ENCODE assay signal across 7 worm cellular contexts in the genomic region with DNA sequence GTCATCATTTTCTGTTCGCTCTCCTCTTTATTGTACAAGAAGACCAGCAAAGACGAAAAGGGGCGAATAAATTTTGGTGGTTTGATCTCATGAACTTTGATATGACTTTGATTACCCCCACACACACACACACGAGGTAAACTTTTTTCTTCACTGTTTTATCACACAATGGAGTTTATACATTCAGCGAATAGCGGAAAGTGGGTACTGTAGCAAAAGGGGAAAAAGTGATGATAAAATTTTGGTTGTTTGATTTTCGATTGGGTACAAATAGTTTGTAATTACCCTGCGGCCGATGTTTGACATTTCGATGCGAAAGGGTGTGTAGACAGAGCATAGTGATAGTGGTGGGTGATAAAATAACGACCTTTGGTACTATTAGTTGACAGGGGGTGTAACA.
TF ChIP-seq lines count a peak whose summit lies in the region.

No protein-coding gene starts in this region.

TF ChIP-seq in whole organism, L1 larva, 84 proteins besides CTCF, POLR2A, EP300 and RAD21 (continues in another document):
- TF ChIP-seq ceh-8 (GFP tag; optimal IDR thresholded peaks at IDR 0.05; lab: Kevin White, UChicago) (no peak), nhr-237 (tag; optimal IDR thresholded peaks at IDR 0.05; lab: Kevin White, UChicago) (peak; percentile 31), C04F5.9 (tag; optimal IDR thresholded peaks at IDR 0.05; lab: Kevin White, UChicago) (no peak), xbp-1 (tag; optimal IDR thresholded peaks at IDR 0.05; lab: Kevin White, UChicago) (peak; percentile 34), nhr-12 (tag; optimal IDR thresholded peaks at IDR 0.05; lab: Kevin White, UChicago) (no peak), irx-1 (tag; optimal IDR thresholded peaks at IDR 0.05; lab: Kevin White, UChicago) (peak; percentile 65), grh-1 (GFP tag; IDR thresholded peaks at IDR 0.05; lab: Robert Waterston, UW) (peak; percentile 80), tbx-2 (tag; optimal IDR thresholded peaks at IDR 0.05; lab: Kevin White, UChicago) (peak; percentile 86), fos-1 (tag; optimal IDR thresholded peaks at IDR 0.05; lab: Kevin White, UChicago) (peak; percentile 59), lin-35 (GFP tag; optimal IDR thresholded peaks at IDR 0.05; lab: Kevin White, UChicago) (peak in 1 of 2 experiments; percentile 83), ztf-4 (tag; optimal IDR thresholded peaks at IDR 0.05; lab: Kevin White, UChicago) (peak; percentile 71), elt-2 (tag; optimal IDR thresholded peaks at IDR 0.05; lab: Kevin White, UChicago) (peak; percentile 99)

TF ChIP-seq in whole organism, L2 larva, 48 proteins besides CTCF, POLR2A, EP300 and RAD21 (continues in another document):
- TF ChIP-seq alr-1 (tag; optimal IDR thresholded peaks at IDR 0.05; lab: Kevin White, UChicago) (no peak), elt-3 (tag; optimal IDR thresholded peaks at IDR 0.05; lab: Kevin White, UChicago) (no peak), nhr-77 (tag; optimal IDR thresholded peaks at IDR 0.05; lab: Kevin White, UChicago) (peak; percentile 5), nhr-11 (tag; optimal IDR thresholded peaks at IDR 0.05; lab: Kevin White, UChicago) (no peak), unc-55 (GFP tag; optimal IDR thresholded peaks at IDR 0.05; lab: Kevin White, UChicago) (no peak), mbf-1 (tag; optimal IDR thresholded peaks at IDR 0.05; lab: Kevin White, UChicago) (no peak), nhr-129 (tag; optimal IDR thresholded peaks at IDR 0.05; lab: Kevin White, UChicago) (peak; percentile 93), F13H6.1 (tag; optimal IDR thresholded peaks at IDR 0.05; lab: Kevin White, UChicago) (peak; percentile 94), Y55F3AM.14 (GFP tag; optimal IDR thresholded peaks at IDR 0.05; lab: Kevin White, UChicago) (peak; percentile 91), mdl-1 (tag; optimal IDR thresholded peaks at IDR 0.05; lab: Kevin White, UChicago) (peak; percentile 78 to 92), skn-1 (tag; optimal IDR thresholded peaks at IDR 0.05; lab: Kevin White, UChicago) (peak; percentile 83), snpc-4 (tag; optimal IDR thresholded peaks at IDR 0.05; lab: Kevin White, UChicago) (no peak), ztf-1 (GFP tag; conservative IDR thresholded peaks at IDR 0.05; lab: Robert Waterston, UW) (no peak)

TF ChIP-seq in whole organism, L3 larva, 47 proteins besides CTCF, POLR2A, EP300 and RAD21 (continues in another document):
- TF ChIP-seq hmg-11 (tag; optimal IDR thresholded peaks at IDR 0.05; lab: Kevin White, UChicago) (no peak), fkh-2 (tag; optimal IDR thresholded peaks at IDR 0.05; lab: Kevin White, UChicago) (no peak), ceh-16 (tag; optimal IDR thresholded peaks at IDR 0.05; lab: Kevin White, UChicago) (no peak), nhr-77 (tag; optimal IDR thresholded peaks at IDR 0.05; lab: Kevin White, UChicago) (no peak), nhr-28 (tag; optimal IDR thresholded peaks at IDR 0.05; lab: Kevin White, UChicago) (peak; percentile 84), ZK546.5 (tag; optimal IDR thresholded peaks at IDR 0.05; lab: Kevin White, UChicago) (no peak), fos-1 (tag; optimal IDR thresholded peaks at IDR 0.05; lab: Kevin White, UChicago) (peak; percentile 83), daf-12 (tag; optimal IDR thresholded peaks at IDR 0.05; lab: Kevin White, UChicago) (no peak), R02D3.7 (tag; optimal IDR thresholded peaks at IDR 0.05; lab: Kevin White, UChicago) (peak; percentile 67), unc-62 (GFP tag; optimal IDR thresholded peaks at IDR 0.05; lab: Kevin White, UChicago) (peak; percentile 39), skn-1 (tag; optimal IDR thresholded peaks at IDR 0.05; lab: Kevin White, UChicago) (peak; percentile 94), nhr-43 (tag; optimal IDR thresholded peaks at IDR 0.05; lab: Kevin White, UChicago; ENCODE audit: poor library complexity, severe bottlenecking) (peak; percentile 95), pqm-1 (tag; optimal IDR thresholded peaks at IDR 0.05; lab: Kevin White, UChicago) (peak; percentile 100)

TF ChIP-seq in whole organism, L4 larva, 104 proteins besides CTCF, POLR2A, EP300 and RAD21 (continues in another document):
- TF ChIP-seq nhr-48 (tag; optimal IDR thresholded peaks at IDR 0.05; lab: Kevin White, UChicago): peak; percentile 99
- TF ChIP-seq zfp-2 (tag; optimal IDR thresholded peaks at IDR 0.05; lab: Kevin White, UChicago): no peak
- no peak for TF ChIP-seq F44E2.7 (GFP tag; IDR thresholded peaks at IDR 0.05; lab: Robert Waterston, UW)
- peak; percentile 97 for TF ChIP-seq nhr-77 (tag; optimal IDR thresholded peaks at IDR 0.05; lab: Kevin White, UChicago)
- no peak for TF ChIP-seq F26F4.8 (GFP tag; conservative IDR thresholded peaks at IDR 0.05; lab: Robert Waterston, UW)
- peak; percentile 99 for TF ChIP-seq nhr-28 (tag; optimal IDR thresholded peaks at IDR 0.05; lab: Kevin White, UChicago)
- TF ChIP-seq hlh-11 (tag; optimal IDR thresholded peaks at IDR 0.05; lab: Kevin White, UChicago): peak; percentile 99
- no peak for TF ChIP-seq ama-1 (optimal IDR thresholded peaks at IDR 0.05; lab: Kevin White, UChicago)
- no peak for TF ChIP-seq F49E8.2 (tag; optimal IDR thresholded peaks at IDR 0.05; lab: Kevin White, UChicago; ENCODE audit: borderline replicate concordance)
- no peak for TF ChIP-seq F10B5.3 (tag; optimal IDR thresholded peaks at IDR 0.05; lab: Kevin White, UChicago)
- TF ChIP-seq php-3 (GFP tag; IDR thresholded peaks at IDR 0.05; lab: Robert Waterston, UW): peak; percentile 98
- TF ChIP-seq dmd-6 (GFP tag; IDR thresholded peaks at IDR 0.05; lab: Robert Waterston, UW): peak; percentile 100
- no peak for TF ChIP-seq lin-29 (GFP tag; IDR thresholded peaks at IDR 0.05; lab: Robert Waterston, UW)
- TF ChIP-seq ceh-44 (GFP tag; IDR thresholded peaks at IDR 0.05; lab: Robert Waterston, UW): no peak

TF ChIP-seq in whole organism, late embryonic, 69 proteins besides CTCF, POLR2A, EP300 and RAD21:
- TF ChIP-seq ets-4 (tag; optimal IDR thresholded peaks at IDR 0.05; lab: Kevin White, UChicago) (no peak), elt-2 (tag; optimal IDR thresholded peaks at IDR 0.05; lab: Kevin White, UChicago) (peak; percentile 95), nfya-1 (tag; optimal IDR thresholded peaks at IDR 0.05; lab: Kevin White, UChicago) (peak; percentile 41), dve-1 (tag; optimal IDR thresholded peaks at IDR 0.05; lab: Kevin White, UChicago) (peak; percentile 48), pqm-1 (tag; optimal IDR thresholded peaks at IDR 0.05; lab: Kevin White, UChicago) (peak; percentile 94)

TF ChIP-seq in whole organism, mixed stage, embryonic, 35 proteins besides CTCF, POLR2A, EP300 and RAD21:
- TF ChIP-seq sem-2 (GFP tag; optimal IDR thresholded peaks at IDR 0.05; lab: Kevin White, UChicago): no peak
- TF ChIP-seq ztf-11 (tag; optimal IDR thresholded peaks at IDR 0.05; lab: Kevin White, UChicago): no peak
- TF ChIP-seq elt-3 (tag; optimal IDR thresholded peaks at IDR 0.05; lab: Kevin White, UChicago): peak; percentile 43
- TF ChIP-seq nhr-237 (tag; optimal IDR thresholded peaks at IDR 0.05; lab: Kevin White, UChicago): peak; percentile 11
- peak; percentile 26 for TF ChIP-seq lsy-2 (tag; optimal IDR thresholded peaks at IDR 0.05; lab: Kevin White, UChicago)
- no peak for TF ChIP-seq sptf-1 (tag; optimal IDR thresholded peaks at IDR 0.05; lab: Kevin White, UChicago)
TF ChIP-seq in whole organism, mixed stage, embryonic: peak in this region for 3.

TF ChIP-seq in whole organism, young adult, 124 proteins besides CTCF, POLR2A, EP300 and RAD21 (continues in another document):
- TF ChIP-seq B0261.1 (tag; optimal IDR thresholded peaks at IDR 0.05; lab: Kevin White, UChicago) (no peak), ceh-27 (GFP tag; optimal IDR thresholded peaks at IDR 0.05; lab: Kevin White, UChicago) (no peak), F10E7.11 (tag; optimal IDR thresholded peaks at IDR 0.05; lab: Kevin White, UChicago) (no peak), F39B2.1 (GFP tag; IDR thresholded peaks at IDR 0.05; lab: Robert Waterston, UW) (no peak), tbp1 (GFP tag; optimal IDR thresholded peaks at IDR 0.05; lab: Kevin White, UChicago) (peak; percentile 46), B0336.3 (GFP tag; IDR thresholded peaks at IDR 0.05; lab: Robert Waterston, UW) (no peak; the same call in 1 of the 2 replicates), ztf-6 (GFP tag; IDR thresholded peaks at IDR 0.05; lab: Robert Waterston, UW) (no peak), Y79H2A.3 (GFP tag; conservative IDR thresholded peaks at IDR 0.05; lab: Robert Waterston, UW) (no peak), madf-3 (GFP tag; IDR thresholded peaks at IDR 0.05; lab: Robert Waterston, UW) (no peak), B0019.2 (GFP tag; conservative IDR thresholded peaks at IDR 0.05; lab: Robert Waterston, UW) (no peak), chd-7 (tag; optimal IDR thresholded peaks at IDR 0.05; lab: Kevin White, UChicago) (no peak), ceh-58 (GFP tag; IDR thresholded peaks at IDR 0.05; lab: Robert Waterston, UW) (no peak), mxl-1 (tag; optimal IDR thresholded peaks at IDR 0.05; lab: Kevin White, UChicago) (no peak), cebp-1 (GFP tag; IDR thresholded peaks at IDR 0.05; lab: Robert Waterston, UW) (peak; percentile 22; the same call in 1 of the 2 replicates), cebp-1 (tag; optimal IDR thresholded peaks at IDR 0.05; lab: Kevin White, UChicago) (no peak), unc-130 (GFP tag; optimal IDR thresholded peaks at IDR 0.05; lab: Kevin White, UChicago) (no peak), fkh-3 (tag; optimal IDR thresholded peaks at IDR 0.05; lab: Kevin White, UChicago) (no peak), rpc-1 (optimal IDR thresholded peaks at IDR 0.05; lab: Kevin White, UChicago) (no peak), rpc-1 (tag; optimal IDR thresholded peaks at IDR 0.05; lab: Kevin White, UChicago) (no peak), die-1 (tag; optimal IDR thresholded peaks at IDR 0.05; lab: Kevin White, UChicago) (no peak), lin-35 (GFP tag; optimal IDR thresholded peaks at IDR 0.05; lab: Kevin White, UChicago) (no peak), nhr-27 (tag; optimal IDR thresholded peaks at IDR 0.05; lab: Kevin White, UChicago) (no peak), ztf-26 (tag; optimal IDR thresholded peaks at IDR 0.05; lab: Kevin White, UChicago) (peak; percentile 89), egl-44 (GFP tag; IDR thresholded peaks at IDR 0.05; lab: Robert Waterston, UW) (no peak; the same call in 1 of the 2 replicates), rec-8 (tag; optimal IDR thresholded peaks at IDR 0.05; lab: Kevin White, UChicago) (no peak), lin-40 (tag; optimal IDR thresholded peaks at IDR 0.05; lab: Kevin White, UChicago) (peak; percentile 94), ZK185.1 (tag; optimal IDR thresholded peaks at IDR 0.05; lab: Kevin White, UChicago; ENCODE audit: poor library complexity, severe bottlenecking) (peak; percentile 75), nfyb-1 (GFP tag; IDR thresholded peaks at IDR 0.05; lab: Robert Waterston, UW) (no peak; the same call in 1 of the 2 replicates), sptf-2 (GFP tag; optimal IDR thresholded peaks at IDR 0.05; lab: Kevin White, UChicago) (no peak), nhr-120 (GFP tag; IDR thresholded peaks at IDR 0.05; lab: Robert Waterston, UW) (no peak), hlh-26 (GFP tag; conservative IDR thresholded peaks at IDR 0.05; lab: Robert Waterston, UW) (no peak)
